Fruit fly (Drosophila melanogaster) whole organism, embryonic: Measurements from ENCODE around the gene Ret.
A peak's percentile ranks its signal among the peaks of the same experiment; 100 is the strongest.

ENCODE experiments used
- Blimp-1 ChIP-seq: fragments of 200-800 bp; sonication (Bioruptor generic); optimal IDR thresholded peaks from 3 replicates; lab custom pipeline; 2018; ENCODE audit warnings: missing biosample characterization, missing genetic modification characterization, mild to moderate bottlenecking, moderate library complexity, missing genetic modification reagents
- CG10267 ChIP-seq: fragments of 200-800 bp; sonication (Bioruptor generic); optimal IDR thresholded peaks from 2 replicates; lab custom pipeline; 2018; ENCODE audit warnings: missing biosample characterization, mild to moderate bottlenecking, missing genetic modification characterization, moderate library complexity
- CG1233 ChIP-seq: fragments of 200-800 bp; sonication (Bioruptor generic); optimal IDR thresholded peaks from 4 replicates; lab custom pipeline; 2018; ENCODE audit warnings: missing biosample characterization, mild to moderate bottlenecking, missing genetic modification characterization
- CG12391 ChIP-seq: fragments of 200-800 bp; sonication (Bioruptor generic); optimal IDR thresholded peaks from 3 replicates; lab custom pipeline; 2018; ENCODE audit warnings: missing biosample characterization, mild to moderate bottlenecking, missing genetic modification characterization, moderate library complexity
- CG12769 ChIP-seq: fragments of 200-800 bp; sonication (Bioruptor generic); optimal IDR thresholded peaks from 2 replicates; lab custom pipeline; 2019; ENCODE audit warnings: missing biosample characterization, mild to moderate bottlenecking, missing genetic modification characterization, moderate library complexity
- CG14050 ChIP-seq: fragments of 200-800 bp; sonication (Bioruptor generic); IDR thresholded peaks from 3 replicates; pipeline ENCODE4 v1.3.6; 2022; ENCODE audit warnings: missing biosample characterization, missing genetic modification characterization
- CG17568 ChIP-seq: fragments of 200-800 bp; sonication (Bioruptor generic); optimal IDR thresholded peaks from 2 replicates; lab custom pipeline; 2018; ENCODE audit warnings: missing biosample characterization, mild to moderate bottlenecking, missing genetic modification characterization, moderate library complexity
- CG2202 ChIP-seq: fragments of 200-800 bp; sonication (Bioruptor generic); optimal IDR thresholded peaks from 2 replicates; lab custom pipeline; 2018; ENCODE audit warnings: missing biosample characterization, mild to moderate bottlenecking, missing genetic modification characterization
- CG31365 ChIP-seq: fragments of 200-800 bp; sonication (Bioruptor generic); optimal IDR thresholded peaks from 2 replicates; lab custom pipeline; 2018; ENCODE audit warnings: missing biosample characterization, mild to moderate bottlenecking, missing genetic modification characterization
- CG4404 ChIP-seq: fragments of 200-800 bp; sonication (Bioruptor generic); IDR thresholded peaks from 2 replicates; pipeline ENCODE4 v1.3.6; 2022; ENCODE audit warnings: missing biosample characterization, missing genetic modification characterization
- CG7786 ChIP-seq: fragments of 200-800 bp; sonication (Bioruptor generic); optimal IDR thresholded peaks from 2 replicates; lab custom pipeline; 2016; ENCODE audit warnings: missing biosample characterization, missing genetic modification characterization
- Dfd ChIP-seq, 2 experiments: fragments of >200 bp; optimal IDR thresholded peaks; 2 replicates each; lab custom pipeline; 2017; ENCODE audit warnings: missing biosample characterization in 2 of 2, missing genetic modification characterization in 2 of 2
- HLH3B ChIP-seq: fragments of 200-800 bp; sonication (Bioruptor generic); IDR thresholded peaks from 2 replicates; pipeline ENCODE4 v1.3.6; 2022; ENCODE audit warnings: missing biosample characterization, missing genetic modification characterization
- Hr78 ChIP-seq, 2 experiments: fragments of 200-800 bp in 1 of 2; fragments of >200 bp in 1 of 2; sonication (Bioruptor generic) in 1 of 2; optimal IDR thresholded peaks; 2 replicates each; lab custom pipeline; 2017 to 2019; ENCODE audit warnings: missing biosample characterization in 2 of 2, missing genetic modification characterization in 2 of 2, mild to moderate bottlenecking in 1 of 2, moderate library complexity in 1 of 2
- Med ChIP-seq: fragments of 200-800 bp; sonication (Bioruptor generic); peaks from one replicate; lab custom pipeline; 2016; ENCODE audit warnings: missing biosample characterization, missing genetic modification characterization, mild to moderate bottlenecking, inconsistent platforms, moderate library complexity
- Meics ChIP-seq: fragments of 200-800 bp; sonication (Bioruptor generic); optimal IDR thresholded peaks from 2 replicates; lab custom pipeline; 2017; ENCODE audit warnings: missing biosample characterization, mild to moderate bottlenecking, missing genetic modification characterization
- NfI ChIP-seq: fragments of 200-800 bp; sonication (Bioruptor generic); optimal IDR thresholded peaks from 3 replicates; lab custom pipeline; 2018; ENCODE audit warnings: missing biosample characterization, mild to moderate bottlenecking, missing genetic modification characterization, moderate library complexity
- Sry-β ChIP-seq: fragments of 200-800 bp; sonication (Bioruptor generic); optimal IDR thresholded peaks from 2 replicates; lab custom pipeline; 2018; ENCODE audit warnings: missing biosample characterization, mild to moderate bottlenecking, missing genetic modification characterization, moderate library complexity
- Trl ChIP-seq, 3 experiments: fragments of >200 bp in 2 of 3; fragments of 200-800 bp in 1 of 3; sonication (Bioruptor generic) in 1 of 3; optimal IDR thresholded peaks; 2 replicates in 1 of 3; 3 replicates in 2 of 3; lab custom pipeline; 2016 to 2017; ENCODE audit warnings: missing biosample characterization in 1 of 3, missing genetic modification characterization in 1 of 3
- ase ChIP-seq: fragments of 200-800 bp; sonication (Bioruptor generic); IDR thresholded peaks from 3 replicates; pipeline ENCODE4 v1.3.6; 2022; ENCODE audit warnings: missing biosample characterization, missing genetic modification characterization
- bigmax ChIP-seq: fragments of 200-800 bp; sonication (Bioruptor generic); optimal IDR thresholded peaks from 2 replicates; lab custom pipeline; 2018; ENCODE audit warnings: missing biosample characterization, mild to moderate bottlenecking, missing genetic modification characterization
- cg ChIP-seq: fragments of 200-800 bp; sonication (Bioruptor generic); optimal IDR thresholded peaks from 3 replicates; lab custom pipeline; 2019; ENCODE audit warnings: missing biosample characterization, mild to moderate bottlenecking, missing genetic modification characterization, moderate library complexity
- chinmo ChIP-seq: fragments of 200-800 bp; sonication (Bioruptor generic); IDR thresholded peaks from 4 replicates; pipeline ENCODE4 v1.3.6; 2022; ENCODE audit warnings: missing biosample characterization, missing genetic modification characterization; ENCODE audit not compliant: partially characterized antibody
- chn ChIP-seq: fragments of 200-800 bp; sonication (Bioruptor generic); optimal IDR thresholded peaks from 2 replicates; lab custom pipeline; 2016; ENCODE audit warnings: missing biosample characterization, missing genetic modification characterization
- crol ChIP-seq: fragments of 200-800 bp; sonication (Bioruptor generic); IDR thresholded peaks from 2 replicates; pipeline ENCODE4 v1.3.6; 2022; ENCODE audit warnings: missing biosample characterization, missing genetic modification characterization
- dpn ChIP-seq, 2 experiments: fragments of 200-800 bp; sonication (Bioruptor generic); optimal IDR thresholded peaks; 3 replicates each; lab custom pipeline; 2016; ENCODE audit warnings: missing biosample characterization in 2 of 2, missing genetic modification characterization in 2 of 2
- emc ChIP-seq: fragments of 200-800 bp; sonication (Bioruptor generic); optimal IDR thresholded peaks from 2 replicates; lab custom pipeline; 2016; ENCODE audit warnings: missing biosample characterization, missing genetic modification characterization
- fu2 ChIP-seq: fragments of 200-800 bp; sonication (Bioruptor generic); optimal IDR thresholded peaks from 2 replicates; lab custom pipeline; 2016; ENCODE audit warnings: missing biosample characterization, missing genetic modification characterization
- kni ChIP-seq: fragments of 200-800 bp; sonication (Bioruptor generic); optimal IDR thresholded peaks from 3 replicates; lab custom pipeline; 2017; ENCODE audit warnings: mild to moderate bottlenecking, missing biosample characterization, missing genetic modification reagents, missing genetic modification characterization
- nerfin-1 ChIP-seq: fragments of 200-800 bp; sonication (Bioruptor generic); optimal IDR thresholded peaks from 3 replicates; lab custom pipeline; 2019; ENCODE audit warnings: missing biosample characterization, mild to moderate bottlenecking, missing genetic modification characterization, moderate library complexity
- pb ChIP-seq: fragments of 200-800 bp; sonication (Bioruptor generic); optimal IDR thresholded peaks from 3 replicates; lab custom pipeline; 2016; ENCODE audit warnings: missing biosample characterization, missing genetic modification characterization
- pros ChIP-seq: fragments of 200-800 bp; sonication (Bioruptor generic); optimal IDR thresholded peaks from 3 replicates; lab custom pipeline; 2019; ENCODE audit warnings: missing biosample characterization, mild to moderate bottlenecking, missing genetic modification characterization, moderate library complexity
- psq ChIP-seq: fragments of 200-800 bp; sonication (Bioruptor generic); optimal IDR thresholded peaks from 2 replicates; lab custom pipeline; 2017; ENCODE audit warnings: missing biosample characterization, missing genetic modification characterization
- rib ChIP-seq: fragments of 200-800 bp; sonication (Bioruptor generic); IDR thresholded peaks from 2 replicates; pipeline ENCODE4 v1.3.6; 2022; ENCODE audit warnings: missing biosample characterization, missing genetic modification characterization
- run ChIP-seq: fragments of 200-800 bp; sonication (Bioruptor generic); optimal IDR thresholded peaks from 3 replicates; lab custom pipeline; 2018; ENCODE audit warnings: missing biosample characterization, mild to moderate bottlenecking, missing genetic modification characterization
- sc ChIP-seq, 3 experiments: fragments of >200 bp in 2 of 3; fragments of 200-800 bp in 1 of 3; sonication (Bioruptor generic) in 1 of 3; optimal IDR thresholded peaks; 2 replicates in 2 of 3; 3 replicates in 1 of 3; lab custom pipeline; 2017; ENCODE audit warnings: mild to moderate bottlenecking in 1 of 3, missing biosample characterization in 1 of 3, missing genetic modification characterization in 1 of 3, missing genetic modification reagents in 1 of 3
- sd ChIP-seq: fragments of 200-800 bp; sonication (Bioruptor generic); optimal IDR thresholded peaks from 3 replicates; lab custom pipeline; 2018; ENCODE audit warnings: missing biosample characterization, mild to moderate bottlenecking, missing genetic modification characterization, moderate library complexity
- sens ChIP-seq: fragments of 200-800 bp; sonication (Bioruptor generic); peaks from one replicate; lab custom pipeline; 2016; ENCODE audit warnings: missing biosample characterization, missing genetic modification characterization
- slbo ChIP-seq: fragments of 200-800 bp; sonication (Bioruptor generic); IDR thresholded peaks from 2 replicates; pipeline ENCODE4 v1.3.6; 2022; ENCODE audit warnings: missing biosample characterization, missing genetic modification characterization
- sna ChIP-seq: fragments of 200-800 bp; sonication (Bioruptor generic); IDR thresholded peaks from 2 replicates; pipeline ENCODE4 v1.3.6; 2022; ENCODE audit warnings: missing biosample characterization, missing genetic modification characterization; ENCODE audit not compliant: partially characterized antibody
- tgo ChIP-seq: fragments of 200-800 bp; sonication (Bioruptor generic); IDR thresholded peaks from 3 replicates; pipeline ENCODE4 v1.3.6; 2022; ENCODE audit warnings: missing biosample characterization, missing genetic modification characterization
- tll ChIP-seq, 2 experiments: fragments of 200-800 bp in 1 of 2; fragments of >200 bp in 1 of 2; sonication (Bioruptor generic) in 1 of 2; optimal IDR thresholded peaks; 2 replicates each; lab custom pipeline; 2017 to 2019; ENCODE audit warnings: missing biosample characterization in 2 of 2, missing genetic modification characterization in 2 of 2, mild to moderate bottlenecking in 1 of 2, moderate library complexity in 1 of 2
- vnd ChIP-seq: fragments of 200-800 bp; sonication (Bioruptor generic); IDR thresholded peaks from 3 replicates; pipeline ENCODE4 v1.3.6; 2022; ENCODE audit warnings: missing biosample characterization, missing genetic modification characterization; ENCODE audit not compliant: partially characterized antibody
- vvl ChIP-seq: fragments of 200-800 bp; sonication (Bioruptor generic); IDR thresholded peaks from 2 replicates; pipeline ENCODE4 v1.3.6; 2022; ENCODE audit warnings: missing biosample characterization, missing genetic modification characterization
- z ChIP-seq: fragments of 200-800 bp; sonication (Bioruptor generic); IDR thresholded peaks from 3 replicates; pipeline ENCODE4 v1.3.6; 2022; ENCODE audit warnings: missing biosample characterization, missing genetic modification characterization
- zen ChIP-seq: fragments of 200-800 bp; sonication (Bioruptor generic); optimal IDR thresholded peaks from 3 replicates; lab custom pipeline; 2018; ENCODE audit warnings: missing biosample characterization, mild to moderate bottlenecking, missing genetic modification characterization, moderate library complexity

Ret gene

dm6 chr2L:21245093-21245736 lies 46.7 kb upstream of the Ret start (continued):
- no peak for TF ChIP-seq Meics
- no peak for TF ChIP-seq dpn (GFP tag; optimal IDR thresholded peaks at IDR 0.05; lab: Kevin White, UChicago)
- peak; percentile 61 for TF ChIP-seq sens (GFP tag; lab: Kevin White, UChicago)
- TF ChIP-seq ase: no peak
- TF ChIP-seq sna (GFP tag; lab: Robert Waterston, UW): no peak
- peak; percentile 73 for TF ChIP-seq kni (GFP tag; lab: Kevin White, UChicago)
- TF ChIP-seq zen (tag; lab: Kevin White, UChicago): no peak
- TF ChIP-seq vnd (GFP tag; lab: Robert Waterston, UW): no peak
- no peak for TF ChIP-seq CG1233 (GFP tag; lab: Kevin White, UChicago)
- TF ChIP-seq CG2202 (tag; lab: Kevin White, UChicago): no peak
- TF ChIP-seq CG7786 (GFP tag; lab: Kevin White, UChicago): no peak
- TF ChIP-seq emc: no peak
- peak; percentile 76; the same call in 1 of the 4 replicates for TF ChIP-seq chinmo
- TF ChIP-seq pb (GFP tag; lab: Kevin White, UChicago): no peak
- TF ChIP-seq CG31365 (tag; lab: Kevin White, UChicago): no peak
- peak; percentile 24 for TF ChIP-seq CG10267 (tag; lab: Kevin White, UChicago)
- TF ChIP-seq slbo (GFP tag; lab: Robert Waterston, UW): no peak
- TF ChIP-seq run (tag; lab: Kevin White, UChicago): no peak
- no peak for TF ChIP-seq CG12391 (tag; lab: Kevin White, UChicago)
- no peak for TF ChIP-seq bigmax (GFP tag; lab: Kevin White, UChicago)
- no peak for TF ChIP-seq CG17568 (GFP tag; lab: Kevin White, UChicago)
- no peak for TF ChIP-seq sc (optimal IDR thresholded peaks at IDR 0.05; lab: Kevin White, UChicago)
- TF ChIP-seq sc (GFP tag; optimal IDR thresholded peaks at IDR 0.05; lab: Kevin White, UChicago): no peak
- TF ChIP-seq HLH3B (GFP tag; lab: Robert Waterston, UW): no peak
- no peak for TF ChIP-seq Sry-β (GFP tag; lab: Kevin White, UChicago)

- peak; percentile 11 for TF ChIP-seq sd (tag; lab: Kevin White, UChicago)
- peak; percentile 54 for TF ChIP-seq CG12769 (tag; lab: Kevin White, UChicago)
- TF ChIP-seq fu2 (GFP tag; lab: Kevin White, UChicago): no peak
- TF ChIP-seq Blimp-1 (GFP tag; lab: Kevin White, UChicago): peak; percentile 23
- no peak for TF ChIP-seq tgo (GFP tag; lab: Robert Waterston, UW)
- no peak for TF ChIP-seq CG14050 (GFP tag; lab: Robert Waterston, UW)
- TF ChIP-seq vvl (GFP tag; lab: Robert Waterston, UW): 0 out of 2 replicates have a peak, but pooled peaks have one; percentile 15
- peak; percentile 26; the same call in 1 of the 2 replicates for TF ChIP-seq rib (GFP tag; lab: Robert Waterston, UW)
- TF ChIP-seq chinmo: peak; percentile 80; the same call in 2 of the 4 replicates
- peak; percentile 97 for TF ChIP-seq pros (GFP tag; lab: Kevin White, UChicago)
- TF ChIP-seq psq: peak; percentile 22
- peak; percentile 78 for TF ChIP-seq z
- TF ChIP-seq sens (GFP tag; lab: Kevin White, UChicago): peak; percentile 61
- TF ChIP-seq Hr78 (GFP tag; optimal IDR thresholded peaks at IDR 0.05; lab: Kevin White, UChicago): peak in 1 of 2 experiments; percentile 93
- peak; percentile 64 for TF ChIP-seq Med (GFP tag; lab: Kevin White, UChicago)
- peak; percentile 1 for TF ChIP-seq chn (GFP tag; lab: Kevin White, UChicago)
- TF ChIP-seq nerfin-1 (tag; lab: Kevin White, UChicago): peak; percentile 69
- peak in 1 of 2 experiments; percentile 36 for TF ChIP-seq tll (GFP tag; optimal IDR thresholded peaks at IDR 0.05; lab: Kevin White, UChicago)
- no peak for TF ChIP-seq Dfd (GFP tag; optimal IDR thresholded peaks at IDR 0.05; lab: Kevin White, UChicago)
- no peak for TF ChIP-seq CG4404
- TF ChIP-seq crol (GFP tag; lab: Robert Waterston, UW): peak; percentile 73
- TF ChIP-seq NfI (GFP tag; lab: Kevin White, UChicago): no peak
- TF ChIP-seq Trl (optimal IDR thresholded peaks at IDR 0.05; lab: Kevin White, UChicago): peak; percentile 25 to 47
- TF ChIP-seq Trl (GFP tag; optimal IDR thresholded peaks at IDR 0.05; lab: Kevin White, UChicago): no peak
- TF ChIP-seq kni (GFP tag; lab: Kevin White, UChicago): peak; percentile 82
- TF ChIP-seq cg (GFP tag; lab: Kevin White, UChicago): peak; percentile 54
Measured at dm6 chr2L:21243964-21244466, 45.5 kb upstream of the Ret start.
